Worm (Caenorhabditis elegans) whole organism, late embryonic: Measurements from ENCODE around the gene ndub-6.

ENCODE experiments used
- C08G9.2 ChIP-seq: sonication (generic microtip); optimal IDR thresholded peaks from 2 replicates; lab custom pipeline; 2016; ENCODE audit warnings: mild to moderate bottlenecking, missing genetic modification characterization, moderate library complexity, missing compliant biosample characterization
- F13H6.1 ChIP-seq: sonication (generic microtip); optimal IDR thresholded peaks from 2 replicates; lab custom pipeline; 2016; ENCODE audit warnings: missing genetic modification characterization, missing compliant biosample characterization
- ceh-34 ChIP-seq: sonication (generic microtip); optimal IDR thresholded peaks from 2 replicates; lab custom pipeline; 2016; ENCODE audit warnings: mild to moderate bottlenecking, missing genetic modification characterization, missing compliant biosample characterization
- ets-4 ChIP-seq: sonication (generic microtip); optimal IDR thresholded peaks from 2 replicates; lab custom pipeline; 2016; ENCODE audit warnings: missing genetic modification characterization, missing compliant biosample characterization
- mec-3 ChIP-seq: sonication (generic microtip); optimal IDR thresholded peaks from 2 replicates; lab custom pipeline; 2016; ENCODE audit warnings: borderline replicate concordance, missing genetic modification characterization, missing compliant biosample characterization
- tbx-7 ChIP-seq: sonication (generic microtip); optimal IDR thresholded peaks from 2 replicates; lab custom pipeline; 2016; ENCODE audit warnings: missing genotype, missing genetic modification characterization, missing compliant biosample characterization
- unc-86 ChIP-seq: sonication (generic microtip); optimal IDR thresholded peaks from 2 replicates; lab custom pipeline; 2016; ENCODE audit warnings: missing genetic modification characterization, missing compliant biosample characterization

ce11 chrIV:11603265-11603840, 48.9 kb upstream of the ndub-6 start:
- TF ChIP-seq ets-4 (tag; lab: Kevin White, UChicago): no peak
- no peak for TF ChIP-seq F13H6.1 (tag; lab: Kevin White, UChicago)
- no peak for TF ChIP-seq mec-3 (tag; lab: Kevin White, UChicago)
- TF ChIP-seq C08G9.2 (tag; lab: Kevin White, UChicago): no peak
- no peak for TF ChIP-seq tbx-7 (tag; lab: Kevin White, UChicago)
- no peak for TF ChIP-seq unc-86 (tag; lab: Kevin White, UChicago)
- TF ChIP-seq ceh-34 (tag; lab: Kevin White, UChicago): no peak
